Worm (Caenorhabditis elegans): Measurements from ENCODE around the gene glb-34.

The glb-34 gene

DNA sequence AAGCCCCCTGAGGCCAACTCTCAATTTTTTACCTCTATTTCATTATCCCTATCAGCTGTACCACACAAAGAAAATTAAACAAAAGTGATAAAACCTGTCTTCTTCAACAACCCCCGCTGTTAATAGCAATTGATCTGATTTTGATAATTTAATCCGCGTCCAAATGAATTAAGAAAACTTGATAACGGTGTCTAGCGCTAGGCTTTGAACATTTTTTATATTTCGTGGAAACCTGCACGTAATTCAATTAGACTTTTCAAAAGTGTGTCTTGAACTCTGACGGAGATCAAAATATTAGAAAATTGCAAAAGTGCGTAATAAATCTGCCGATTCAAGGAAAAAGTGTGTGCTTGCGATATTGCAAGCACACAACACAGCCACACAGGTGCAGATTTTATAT is 40.9 kb upstream of the glb-34 start:
- TF ChIP-seq cnd-1 (tag; optimal IDR thresholded peaks at IDR 0.05) (no peak), hlh-1 (tag; optimal IDR thresholded peaks at IDR 0.05) (no peak), elt-3 (tag; optimal IDR thresholded peaks at IDR 0.05) (no peak), lsy-2 (tag; optimal IDR thresholded peaks at IDR 0.05) (no peak)

DNA sequence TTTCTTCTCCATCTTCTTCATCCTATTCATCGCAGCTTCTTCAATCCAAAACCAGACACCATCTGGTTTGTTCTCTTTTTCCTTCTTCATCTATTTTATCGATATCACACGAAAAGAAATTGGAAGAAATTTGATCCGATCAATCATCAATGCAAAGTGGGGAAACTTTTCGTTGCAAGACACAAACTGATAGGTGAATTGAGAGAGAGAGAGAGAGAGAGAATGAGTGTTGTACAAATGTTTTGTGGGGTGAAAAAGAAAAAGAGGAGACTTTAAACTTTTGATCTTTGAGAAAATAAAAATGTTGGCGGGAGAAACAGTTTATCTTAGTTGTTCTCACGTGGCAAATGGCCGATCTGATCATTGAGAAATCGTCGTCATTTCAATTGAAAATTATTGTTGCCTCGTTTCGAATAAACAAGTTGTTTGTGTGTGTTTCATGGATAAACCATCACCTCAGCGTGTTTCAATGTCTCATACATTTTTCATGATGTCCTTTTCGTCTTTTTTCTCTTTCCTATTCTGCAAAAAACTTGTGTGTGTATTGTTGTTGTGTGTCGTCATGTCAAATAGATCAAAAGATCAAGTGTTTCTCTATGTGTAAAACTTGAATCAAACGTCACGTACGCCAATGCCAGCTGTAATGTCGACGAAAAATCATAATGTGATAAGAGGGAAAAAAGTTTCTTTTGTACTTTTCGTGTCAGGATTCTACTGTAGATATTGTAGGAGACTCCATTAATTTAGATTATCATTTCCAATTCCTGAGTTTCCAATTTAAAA is 40.2 kb upstream of the glb-34 start:
- TF ChIP-seq nhr-237 (tag; optimal IDR thresholded peaks at IDR 0.05) = peak; percentile 31
- TF ChIP-seq unc-120 (tag; optimal IDR thresholded peaks at IDR 0.05; ENCODE audit: poor library complexity, severe bottlenecking) = peak; percentile 51
- no peak for TF ChIP-seq zip-8 (tag; optimal IDR thresholded peaks at IDR 0.05)
- peak; percentile 64 for TF ChIP-seq unc-62 (GFP tag; optimal IDR thresholded peaks at IDR 0.05)
- TF ChIP-seq lsy-2 (tag; optimal IDR thresholded peaks at IDR 0.05) = no peak
- TF ChIP-seq mab-5 (tag; optimal IDR thresholded peaks at IDR 0.05) = peak; percentile 24
- no peak for TF ChIP-seq ceh-39 (tag; optimal IDR thresholded peaks at IDR 0.05)

DNA sequence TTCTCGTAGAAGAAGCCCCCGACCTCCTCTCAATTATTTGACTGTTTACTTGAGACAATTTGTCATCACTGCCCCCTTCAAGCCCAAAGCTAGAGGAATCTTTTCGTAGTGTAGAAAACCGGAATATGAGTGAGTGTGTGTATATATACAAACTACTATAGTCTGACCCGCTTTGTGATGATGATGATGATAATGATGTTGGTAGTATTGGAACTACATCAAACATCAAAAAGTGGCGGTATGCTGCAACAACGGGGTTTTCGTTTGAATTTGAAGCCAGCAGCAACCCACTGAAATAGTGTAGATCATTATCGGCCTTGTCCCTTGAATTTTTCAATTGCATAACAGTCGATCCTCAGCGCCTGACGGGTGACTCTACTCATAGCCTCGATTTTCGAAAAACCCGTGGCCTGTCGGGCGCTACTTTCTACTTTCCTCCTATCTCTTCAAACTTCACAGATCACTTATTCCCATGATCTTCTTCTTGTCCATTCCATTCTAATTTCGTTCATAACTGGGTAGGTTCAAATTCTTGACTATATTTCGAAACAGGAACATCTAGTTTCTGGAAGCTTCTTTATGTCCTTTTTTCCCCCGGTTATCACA is 39.5 kb upstream of the glb-34 start:
- no peak for TF ChIP-seq blmp-1 (tag; optimal IDR thresholded peaks at IDR 0.05)
- peak; percentile 31 for TF ChIP-seq elt-1 (tag; optimal IDR thresholded peaks at IDR 0.05; ENCODE audit: borderline replicate concordance, insufficient read depth)

DNA sequence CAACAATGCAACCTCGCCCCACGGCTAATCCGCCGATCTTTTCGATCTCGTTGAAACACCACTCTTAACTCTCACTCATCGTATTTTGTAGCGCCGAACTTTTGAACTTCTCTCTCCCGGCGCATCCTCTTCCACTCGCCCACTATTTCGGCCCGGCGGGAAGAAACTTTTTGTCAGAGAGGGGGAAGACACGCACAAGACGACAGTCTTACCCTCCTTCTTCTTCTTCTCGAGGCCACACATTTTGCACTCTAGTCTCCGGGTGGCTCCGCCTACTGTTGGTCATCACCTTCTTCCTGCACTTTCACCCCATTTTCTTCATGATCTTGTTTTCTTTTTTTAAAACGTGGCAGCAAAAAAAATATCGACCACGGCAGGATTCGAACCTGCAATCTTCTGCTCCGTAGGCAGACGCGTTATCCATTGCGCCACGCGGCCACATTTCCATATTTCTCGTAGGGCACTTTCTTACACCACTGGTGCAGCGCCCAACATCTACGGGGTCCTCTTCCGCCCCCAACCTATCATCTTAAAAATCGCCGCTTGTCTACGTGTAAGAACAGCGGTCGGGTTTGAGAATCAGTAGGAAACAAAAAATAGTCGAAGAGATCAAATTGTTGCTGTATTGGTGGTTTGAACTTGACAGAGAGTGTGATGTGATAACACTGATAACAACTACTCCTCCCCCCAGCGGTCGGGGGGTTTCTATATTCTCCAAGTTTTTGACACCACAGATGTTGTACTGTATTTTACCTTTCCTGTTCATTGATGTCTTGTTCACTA is 38.6 kb upstream of the glb-34 start:
- TF ChIP-seq nhr-76 (tag; optimal IDR thresholded peaks at IDR 0.05) (no peak), mep-1 (tag; optimal IDR thresholded peaks at IDR 0.05) (peak; percentile 25), nhr-2 (tag; optimal IDR thresholded peaks at IDR 0.05) (no peak), unc-120 (tag; optimal IDR thresholded peaks at IDR 0.05; ENCODE audit: poor library complexity, severe bottlenecking) (peak; percentile 19), nhr-12 (tag; optimal IDR thresholded peaks at IDR 0.05) (no peak), cnd-1 (tag; optimal IDR thresholded peaks at IDR 0.05) (no peak), tbx-8 (GFP tag; optimal IDR thresholded peaks at IDR 0.05) (no peak), elt-3 (tag; optimal IDR thresholded peaks at IDR 0.05) (no peak), unc-62 (GFP tag; optimal IDR thresholded peaks at IDR 0.05) (peak; percentile 3), pha-4 (tag; optimal IDR thresholded peaks at IDR 0.05) (peak; percentile 10), blmp-1 (tag; optimal IDR thresholded peaks at IDR 0.05) (peak; percentile 76), ceh-39 (tag; optimal IDR thresholded peaks at IDR 0.05) (no peak), nhr-237 (tag; optimal IDR thresholded peaks at IDR 0.05) (peak; percentile 63), hlh-1 (tag; optimal IDR thresholded peaks at IDR 0.05) (peak; percentile 3), ham-2 (GFP tag; optimal IDR thresholded peaks at IDR 0.05) (peak; percentile 36), mls-2 (tag; optimal IDR thresholded peaks at IDR 0.05) (no peak), lin-13 (tag; optimal IDR thresholded peaks at IDR 0.05) (peak; percentile 18)

DNA sequence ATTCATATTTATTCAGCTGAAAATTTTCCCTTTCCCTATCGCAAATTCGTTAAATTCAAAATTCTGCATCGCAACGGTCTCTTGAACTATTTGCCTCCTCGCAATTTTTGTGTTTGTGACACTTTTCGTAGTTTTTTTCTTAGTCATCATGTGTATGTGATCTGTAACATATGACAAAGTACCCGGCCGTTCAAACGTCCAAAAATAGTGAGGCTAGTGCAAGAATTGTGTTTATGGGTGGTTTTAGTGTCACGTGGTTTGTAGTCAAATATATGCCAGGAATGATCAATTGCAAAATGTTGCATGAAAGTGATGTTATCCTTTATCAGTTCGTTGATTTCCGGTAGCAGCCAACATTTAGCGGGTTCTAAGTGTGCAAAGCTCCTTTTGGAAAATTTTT is 37.3 kb upstream of the glb-34 start:
- no peak for TF ChIP-seq pha-4 (tag; optimal IDR thresholded peaks at IDR 0.05)
- TF ChIP-seq mls-2 (tag; optimal IDR thresholded peaks at IDR 0.05) = no peak
- TF ChIP-seq drap-1 (GFP tag; optimal IDR thresholded peaks at IDR 0.05) = no peak
- no peak for TF ChIP-seq unc-39 (tag; optimal IDR thresholded peaks at IDR 0.05)

DNA sequence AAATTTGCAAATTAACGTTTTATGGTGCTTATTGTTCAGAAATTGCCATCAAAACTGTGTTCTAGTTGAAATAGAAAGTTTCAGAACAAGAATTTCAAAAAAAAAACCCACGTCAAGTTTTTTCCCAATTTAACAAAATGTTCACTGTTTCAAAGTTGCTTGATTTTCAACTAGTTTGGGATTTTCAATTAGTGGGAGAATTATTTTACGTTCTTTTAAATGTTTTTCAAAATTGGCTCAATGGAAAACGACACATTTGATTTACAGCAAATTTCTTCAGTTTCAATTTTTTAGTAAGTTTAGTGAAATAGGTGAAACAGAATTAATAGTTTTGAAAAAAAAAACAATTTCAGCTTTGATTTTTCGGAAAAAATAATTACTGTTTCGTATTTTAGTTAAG is 36.1 kb upstream of the glb-34 start:
- TF ChIP-seq zip-8 (tag; optimal IDR thresholded peaks at IDR 0.05) (no peak), tbx-8 (GFP tag; optimal IDR thresholded peaks at IDR 0.05) (no peak), unc-120 (tag; optimal IDR thresholded peaks at IDR 0.05; ENCODE audit: poor library complexity, severe bottlenecking) (no peak), sem-2 (GFP tag; optimal IDR thresholded peaks at IDR 0.05) (no peak), pha-4 (tag; optimal IDR thresholded peaks at IDR 0.05) (no peak), ztf-11 (tag; optimal IDR thresholded peaks at IDR 0.05) (no peak), M03D4.4 (tag; optimal IDR thresholded peaks at IDR 0.05) (no peak)
